Worm (Caenorhabditis elegans) whole organism, L3 larva: ENCODE measurements around the gene C27H6.8.

ENCODE experiments used
- R02D3.7 ChIP-seq: fragments of 150-350 bp; optimal IDR thresholded peaks from 2 replicates; lab custom pipeline; 2014; ENCODE audit warnings: missing biosample characterization, missing genetic modification characterization
- ama-1 ChIP-seq: fragments of 150-350 bp; optimal IDR thresholded peaks from 2 replicates; lab custom pipeline; 2018
- ceh-16 ChIP-seq: sonication (generic microtip); optimal IDR thresholded peaks from 2 replicates; lab custom pipeline; 2017; ENCODE audit warnings: missing biosample characterization, missing genetic modification characterization
- ceh-28 ChIP-seq: fragments of 150-350 bp; optimal IDR thresholded peaks from 2 replicates; lab custom pipeline; 2014; ENCODE audit warnings: missing biosample characterization, missing genetic modification reagents, missing genetic modification characterization
- ceh-82 ChIP-seq: fragments of 150-350 bp; optimal IDR thresholded peaks from 2 replicates; lab custom pipeline; 2014; ENCODE audit warnings: missing biosample characterization, missing genetic modification characterization
- ceh-9 ChIP-seq: sonication (generic microtip); optimal IDR thresholded peaks from 2 replicates; lab custom pipeline; 2018; ENCODE audit warnings: missing biosample characterization, missing genetic modification characterization
- daf-12 ChIP-seq: fragments of 150-350 bp; optimal IDR thresholded peaks from 2 replicates; lab custom pipeline; 2014; ENCODE audit warnings: missing biosample characterization, missing genetic modification reagents, missing genetic modification characterization
- egl-27 ChIP-seq: sonication (generic microtip); optimal IDR thresholded peaks from 4 replicates; lab custom pipeline; 2017; ENCODE audit warnings: missing biosample characterization, missing genetic modification reagents, missing genetic modification characterization
- egl-5 ChIP-seq: fragments of 150-350 bp; optimal IDR thresholded peaks from 2 replicates; lab custom pipeline; 2017; ENCODE audit warnings: missing biosample characterization, missing genetic modification reagents, missing genetic modification characterization, inconsistent platforms
- elt-1 ChIP-seq: fragments of 150-350 bp; optimal IDR thresholded peaks from 2 replicates; lab custom pipeline; 2014; ENCODE audit warnings: missing biosample characterization, missing genetic modification characterization
- elt-2 ChIP-seq: sonication (generic microtip); optimal IDR thresholded peaks from 2 replicates; lab custom pipeline; 2016; ENCODE audit warnings: missing genetic modification reagents, mild to moderate bottlenecking, missing genetic modification characterization, missing compliant biosample characterization
- elt-3 ChIP-seq, 3 experiments: fragments of 150-350 bp in 1 of 3; sonication (generic microtip) in 2 of 3; optimal IDR thresholded peaks; 2 replicates in 2 of 3; 4 replicates in 1 of 3; lab custom pipeline; 2014 to 2017; ENCODE audit warnings: missing biosample characterization in 3 of 3, missing genetic modification characterization in 3 of 3
- eor-1 ChIP-seq, 2 experiments: fragments of 150-350 bp; optimal IDR thresholded peaks; 2 replicates each; lab custom pipeline; 2014 to 2018; ENCODE audit warnings: missing biosample characterization in 2 of 2, missing genetic modification characterization in 2 of 2
- hmg-11 ChIP-seq: sonication (generic microtip); optimal IDR thresholded peaks from 2 replicates; lab custom pipeline; 2016; ENCODE audit warnings: missing genetic modification characterization, missing compliant biosample characterization
- jun-1 ChIP-seq: fragments of 150-350 bp; optimal IDR thresholded peaks from 2 replicates; lab custom pipeline; 2014; ENCODE audit warnings: missing biosample characterization, missing genetic modification reagents, missing genetic modification characterization
- lin-15B ChIP-seq: fragments of 150-350 bp; optimal IDR thresholded peaks from 2 replicates; lab custom pipeline; 2014; ENCODE audit warnings: missing biosample characterization, missing genetic modification characterization
- lin-39 ChIP-seq: fragments of 150-350 bp; optimal IDR thresholded peaks from 2 replicates; lab custom pipeline; 2018; ENCODE audit warnings: missing biosample characterization, missing genetic modification reagents, missing genetic modification characterization
- mdl-1 ChIP-seq: fragments of 150-350 bp; optimal IDR thresholded peaks from 2 replicates; lab custom pipeline; 2014; ENCODE audit warnings: missing biosample characterization, missing genetic modification characterization
- mml-1 ChIP-seq: fragments of 150-350 bp; sonication (generic microtip); optimal IDR thresholded peaks from 3 replicates; lab custom pipeline; 2014; ENCODE audit warnings: missing biosample characterization, missing genetic modification characterization
- nfya-1 ChIP-seq: sonication (generic microtip); optimal IDR thresholded peaks from 2 replicates; lab custom pipeline; 2017; ENCODE audit warnings: missing genetic modification characterization, mild to moderate bottlenecking, missing compliant biosample characterization, antibody characterized with exemption, moderate library complexity; ENCODE audit not compliant: insufficient read depth
- nhr-11 ChIP-seq: fragments of 150-350 bp; optimal IDR thresholded peaks from 2 replicates; lab custom pipeline; 2014; ENCODE audit warnings: missing biosample characterization, missing genetic modification characterization
- nhr-12 ChIP-seq: fragments of 150-350 bp; optimal IDR thresholded peaks from 2 replicates; lab custom pipeline; 2014; ENCODE audit warnings: missing biosample characterization, missing genetic modification characterization
- nhr-23 ChIP-seq: fragments of 150-350 bp; optimal IDR thresholded peaks from 2 replicates; lab custom pipeline; 2014; ENCODE audit warnings: missing biosample characterization, missing genetic modification reagents, missing genetic modification characterization
- nhr-25 ChIP-seq: sonication (generic microtip); optimal IDR thresholded peaks from 2 replicates; lab custom pipeline; 2017; ENCODE audit warnings: missing biosample characterization, missing genetic modification characterization
- nhr-28 ChIP-seq: fragments of 150-350 bp; optimal IDR thresholded peaks from 2 replicates; lab custom pipeline; 2014; ENCODE audit warnings: missing biosample characterization, missing genetic modification characterization
- nhr-67 ChIP-seq: fragments of 150-350 bp; optimal IDR thresholded peaks from 2 replicates; lab custom pipeline; 2014; ENCODE audit warnings: missing biosample characterization, missing genetic modification characterization
- nhr-76 ChIP-seq: fragments of 150-350 bp; sonication (generic microtip); optimal IDR thresholded peaks from 5 replicates; lab custom pipeline; 2014; ENCODE audit warnings: missing biosample characterization, missing genetic modification characterization
- nhr-77 ChIP-seq: fragments of 150-350 bp; optimal IDR thresholded peaks from 2 replicates; lab custom pipeline; 2014; ENCODE audit warnings: missing biosample characterization, missing genetic modification characterization
- pha-4 ChIP-seq: fragments of 150-350 bp; optimal IDR thresholded peaks from 2 replicates; lab custom pipeline; 2014; ENCODE audit warnings: missing biosample characterization, missing genetic modification reagents, missing genetic modification characterization
- pqm-1 ChIP-seq: fragments of 150-350 bp; optimal IDR thresholded peaks from 2 replicates; lab custom pipeline; 2017; ENCODE audit warnings: missing biosample characterization, missing genetic modification characterization, inconsistent platforms
- sea-2 ChIP-seq: fragments of 150-350 bp; sonication (generic microtip); optimal IDR thresholded peaks from 4 replicates; lab custom pipeline; 2014; ENCODE audit warnings: missing biosample characterization, missing genetic modification reagents, missing genetic modification characterization
- snpc-4 ChIP-seq: fragments of 150-350 bp; optimal IDR thresholded peaks from 2 replicates; lab custom pipeline; 2014; ENCODE audit warnings: missing biosample characterization, missing genetic modification characterization
- tbx-2 ChIP-seq: sonication (generic microtip); optimal IDR thresholded peaks from 2 replicates; lab custom pipeline; 2016; ENCODE audit warnings: mild to moderate bottlenecking, missing genetic modification characterization, missing compliant biosample characterization
- unc-39 ChIP-seq: sonication (generic microtip); optimal IDR thresholded peaks from 4 replicates; lab custom pipeline; 2017; ENCODE audit warnings: missing biosample characterization, missing genetic modification characterization
- unc-62 ChIP-seq: fragments of 150-350 bp; sonication (generic microtip); optimal IDR thresholded peaks from 4 replicates; lab custom pipeline; 2014; ENCODE audit warnings: missing biosample characterization, missing genetic modification reagents, missing genetic modification characterization
- zag-1 ChIP-seq: fragments of 150-350 bp; optimal IDR thresholded peaks from 2 replicates; lab custom pipeline; 2014; ENCODE audit warnings: missing biosample characterization, missing genetic modification characterization
- ztf-11 ChIP-seq: fragments of 150-350 bp; optimal IDR thresholded peaks from 2 replicates; lab custom pipeline; 2014; ENCODE audit warnings: missing biosample characterization, missing genetic modification characterization

Gene C27H6.8

ce11 chrV:10030992-10031383 lies 43.4 kb upstream of the C27H6.8 start, which contains the start of gene acl-2:
Gene acl-2 (minus strand): TSS chrV:10031092.
- TF ChIP-seq daf-12 (tag; lab: Kevin White, UChicago) (no peak), zag-1 (tag; lab: Kevin White, UChicago) (no peak), eor-1 (tag; optimal IDR thresholded peaks at IDR 0.05; lab: Kevin White, UChicago) (no peak), snpc-4 (tag; lab: Kevin White, UChicago) (no peak), egl-5 (tag; lab: Kevin White, UChicago) (no peak), egl-27 (tag; lab: Kevin White, UChicago) (no peak), ceh-16 (tag; lab: Kevin White, UChicago) (no peak), elt-2 (tag; lab: Kevin White, UChicago) (no peak), nfya-1 (tag; lab: Kevin White, UChicago) (no peak), tbx-2 (no peak), unc-39 (tag; lab: Kevin White, UChicago) (no peak), pqm-1 (tag; lab: Kevin White, UChicago) (no peak), sea-2 (GFP tag; lab: Kevin White, UChicago) (no peak), mml-1 (tag; lab: Kevin White, UChicago) (no peak), nhr-25 (tag; lab: Kevin White, UChicago) (no peak), ceh-82 (tag; lab: Kevin White, UChicago) (no peak), ceh-9 (tag; lab: Kevin White, UChicago) (no peak), lin-15B (tag; lab: Kevin White, UChicago) (no peak), lin-39 (tag; lab: Kevin White, UChicago) (no peak)

- TF ChIP-seq hmg-11 (tag; lab: Kevin White, UChicago) = no peak
- no peak for TF ChIP-seq nhr-23
- no peak for TF ChIP-seq nhr-25 (tag; lab: Kevin White, UChicago)
- no peak for TF ChIP-seq jun-1 (tag; lab: Kevin White, UChicago)
- TF ChIP-seq zag-1 (tag; lab: Kevin White, UChicago) = no peak
- TF ChIP-seq pqm-1 (tag; lab: Kevin White, UChicago) = no peak
- no peak for TF ChIP-seq ztf-11 (tag; lab: Kevin White, UChicago)
- no peak for TF ChIP-seq egl-5 (tag; lab: Kevin White, UChicago)
Measured at ce11 chrV:10023062-10023536, 35.5 kb upstream of the C27H6.8 start.

ce11 chrV:10019934-10020333 lies 32.3 kb upstream of the C27H6.8 start:
- TF ChIP-seq pha-4 = peak; percentile 94
- TF ChIP-seq lin-39 (tag; lab: Kevin White, UChicago) = peak; percentile 36
- no peak for TF ChIP-seq ztf-11 (tag; lab: Kevin White, UChicago)
- TF ChIP-seq nhr-67 = no peak
- TF ChIP-seq ama-1 = no peak
- TF ChIP-seq mdl-1 (tag; lab: Kevin White, UChicago) = peak; percentile 46
- TF ChIP-seq snpc-4 (tag; lab: Kevin White, UChicago) = no peak
- peak; percentile 26 for TF ChIP-seq nfya-1 (tag; lab: Kevin White, UChicago)

- TF ChIP-seq unc-62 (GFP tag; lab: Kevin White, UChicago) = no peak
- no peak for TF ChIP-seq lin-39 (tag; lab: Kevin White, UChicago)
- TF ChIP-seq nhr-28 (tag; lab: Kevin White, UChicago) = no peak
- TF ChIP-seq ama-1 = no peak
- no peak for TF ChIP-seq nhr-23
- TF ChIP-seq R02D3.7 = no peak
- TF ChIP-seq tbx-2 = no peak
- TF ChIP-seq nhr-25 (tag; lab: Kevin White, UChicago) = no peak
- no peak for TF ChIP-seq elt-3 (tag; optimal IDR thresholded peaks at IDR 0.05; lab: Kevin White, UChicago)
- TF ChIP-seq nhr-12 (tag; lab: Kevin White, UChicago) = no peak
- no peak for TF ChIP-seq egl-27 (tag; lab: Kevin White, UChicago)
- TF ChIP-seq, all 47 proteins: peak for 0
Measured at ce11 chrV:10019083-10019624, 31.6 kb upstream of the C27H6.8 start.

ce11 chrV:10018291-10018690 lies 30.7 kb upstream of the C27H6.8 start:
- TF ChIP-seq hmg-11 (tag; lab: Kevin White, UChicago) (no peak), nhr-77 (no peak), nhr-11 (no peak), daf-12 (tag; lab: Kevin White, UChicago) (no peak), ama-1 (no peak), nhr-76 (no peak), pqm-1 (tag; lab: Kevin White, UChicago) (no peak), ceh-28 (tag; lab: Kevin White, UChicago) (no peak), mml-1 (tag; lab: Kevin White, UChicago) (no peak), ceh-82 (tag; lab: Kevin White, UChicago) (no peak), zag-1 (tag; lab: Kevin White, UChicago) (no peak), nhr-67 (no peak), R02D3.7 (no peak), unc-39 (tag; lab: Kevin White, UChicago) (no peak), nhr-12 (tag; lab: Kevin White, UChicago) (no peak), elt-1 (tag; lab: Kevin White, UChicago) (no peak)
